Fruit fly (Drosophila melanogaster): ENCODE measurements around the gene Cpr72Ea.

Cpr72Ea gene

DNA sequence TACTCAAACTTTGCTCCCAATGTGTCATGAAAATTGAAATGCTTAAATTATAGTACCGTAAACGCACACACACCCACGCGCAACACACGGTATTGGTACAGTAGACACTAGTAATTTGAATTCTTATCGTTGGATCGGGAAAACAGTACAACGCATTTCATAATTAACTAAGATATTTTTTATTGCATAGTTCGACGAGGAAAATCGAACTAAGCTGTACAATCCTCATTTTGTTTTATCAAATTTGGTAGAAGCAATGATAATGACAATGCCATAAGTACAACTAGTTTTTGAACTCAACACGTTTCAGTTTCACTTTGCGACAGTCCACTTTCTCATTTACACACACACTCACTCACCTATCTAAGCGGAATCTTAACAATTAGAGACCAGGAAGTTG, 18.4 kb downstream of the Cpr72Ea start (continued):
- TF ChIP-seq Sox100B (GFP tag; optimal IDR thresholded peaks at IDR 0.05) (peak; percentile 64), CG11093 (GFP tag; IDR thresholded peaks at IDR 0.05) (peak; percentile 64; the same call in 2 of the 3 replicates), ci (GFP tag; IDR thresholded peaks at IDR 0.05) (0 out of 3 replicates have a peak, but pooled peaks have one; percentile 15), run (tag; optimal IDR thresholded peaks at IDR 0.05) (peak; percentile 31), CG8281 (tag; optimal IDR thresholded peaks at IDR 0.05) (peak; percentile 29), CG31388 (GFP tag; optimal IDR thresholded peaks at IDR 0.05) (no peak), onecut (GFP tag; IDR thresholded peaks at IDR 0.05) (no peak), CG2678 (tag; optimal IDR thresholded peaks at IDR 0.05) (peak; percentile 87), al (GFP tag; IDR thresholded peaks at IDR 0.05) (peak; percentile 58), CG34224 (GFP tag; IDR thresholded peaks at IDR 0.05; ENCODE audit: partially characterized antibody) (no peak), her (GFP tag; optimal IDR thresholded peaks at IDR 0.05) (peak; percentile 61), CG17829 (tag; optimal IDR thresholded peaks at IDR 0.05) (peak; percentile 66), CG10654 (GFP tag; optimal IDR thresholded peaks at IDR 0.05) (peak; percentile 30), CG15269 (tag; optimal IDR thresholded peaks at IDR 0.05) (peak; percentile 83), ERR (GFP tag; optimal IDR thresholded peaks at IDR 0.05) (no peak), ssp (GFP tag; IDR thresholded peaks at IDR 0.05) (0 out of 2 replicates have a peak, but pooled peaks have one; percentile 5), CG6654 (GFP tag; optimal IDR thresholded peaks at IDR 0.05) (no peak), CG14014 (GFP tag; IDR thresholded peaks at IDR 0.05) (peak; percentile 65), CHES-1-like (GFP tag; optimal IDR thresholded peaks at IDR 0.05) (peak; percentile 50), Oaz (GFP tag; IDR thresholded peaks at IDR 0.05) (peak; percentile 27; the same call in 1 of the 2 replicates), CG42726 (GFP tag; IDR thresholded peaks at IDR 0.05; ENCODE audit: partially characterized antibody) (no peak), CG9876 (GFP tag; optimal IDR thresholded peaks at IDR 0.05) (peak; percentile 46), Antp (GFP tag; optimal IDR thresholded peaks at IDR 0.05) (peak; percentile 55), CG7839 (tag; optimal IDR thresholded peaks at IDR 0.05) (peak; percentile 78), Ada2b (GFP tag; IDR thresholded peaks at IDR 0.05) (0 out of 2 replicates have a peak, but pooled peaks have one; percentile 36), bsh (GFP tag; optimal IDR thresholded peaks at IDR 0.05) (peak in 1 of 2 experiments; percentile 73), shn (GFP tag; optimal IDR thresholded peaks at IDR 0.05) (peak; percentile 42), CG9727 (GFP tag; optimal IDR thresholded peaks at IDR 0.05) (peak; percentile 63), Fer3 (tag; optimal IDR thresholded peaks at IDR 0.05) (peak; percentile 81), Adf1 (GFP tag; IDR thresholded peaks at IDR 0.05) (no peak; the same call in 1 of the 2 replicates), CG6175 (GFP tag; IDR thresholded peaks at IDR 0.05) (no peak), caup (GFP tag; optimal IDR thresholded peaks at IDR 0.05; ENCODE audit: severe bottlenecking) (peak; percentile 72), CG12104 (GFP tag; optimal IDR thresholded peaks at IDR 0.05) (peak; percentile 53), CG4820 (GFP tag; optimal IDR thresholded peaks at IDR 0.05) (peak; percentile 27), sqz (GFP tag; optimal IDR thresholded peaks at IDR 0.05) (no peak), CG10462 (GFP tag; optimal IDR thresholded peaks at IDR 0.05) (peak; percentile 22), sima (GFP tag; optimal IDR thresholded peaks at IDR 0.05) (no peak), pho (GFP tag; optimal IDR thresholded peaks at IDR 0.05) (peak; percentile 59), CG17385 (GFP tag; optimal IDR thresholded peaks at IDR 0.05) (peak; percentile 78), CG11504 (tag; optimal IDR thresholded peaks at IDR 0.05) (no peak), Sry-δ (GFP tag; optimal IDR thresholded peaks at IDR 0.05) (no peak), CG3838 (GFP tag; optimal IDR thresholded peaks at IDR 0.05) (no peak), MTF-1 (GFP tag; optimal IDR thresholded peaks at IDR 0.05; ENCODE audit: borderline replicate concordance) (peak; percentile 41), CG14965 (GFP tag; optimal IDR thresholded peaks at IDR 0.05; ENCODE audit: borderline replicate concordance) (no peak), phol (tag; optimal IDR thresholded peaks at IDR 0.05) (peak; percentile 61), sens-2 (GFP tag; IDR thresholded peaks at IDR 0.05) (no peak), Spps (tag; optimal IDR thresholded peaks at IDR 0.05) (peak; percentile 44), Lhr (GFP tag; optimal IDR thresholded peaks at IDR 0.05) (no peak), jing (GFP tag; optimal IDR thresholded peaks at IDR 0.05) (no peak), Bteb2 (GFP tag; optimal IDR thresholded peaks at IDR 0.05) (peak; percentile 43), ham (GFP tag; IDR thresholded peaks at IDR 0.05) (no peak)
